Worm (Caenorhabditis elegans) whole organism, L3 larva: Measurements from ENCODE around the gene twk-4.

Experiments
- ZK546.5 ChIP-seq: sonication (generic microtip); optimal IDR thresholded peaks from 2 replicates; lab custom pipeline; 2017; ENCODE audit warnings: missing biosample characterization, missing genetic modification characterization
- ceh-28 ChIP-seq: fragments of 150-350 bp; optimal IDR thresholded peaks from 2 replicates; lab custom pipeline; 2014; ENCODE audit warnings: missing biosample characterization, missing genetic modification reagents, missing genetic modification characterization
- ceh-9 ChIP-seq: sonication (generic microtip); optimal IDR thresholded peaks from 2 replicates; lab custom pipeline; 2018; ENCODE audit warnings: missing biosample characterization, missing genetic modification characterization
- egl-27 ChIP-seq: sonication (generic microtip); optimal IDR thresholded peaks from 4 replicates; lab custom pipeline; 2017; ENCODE audit warnings: missing biosample characterization, missing genetic modification reagents, missing genetic modification characterization
- egl-5 ChIP-seq: fragments of 150-350 bp; optimal IDR thresholded peaks from 2 replicates; lab custom pipeline; 2017; ENCODE audit warnings: missing biosample characterization, missing genetic modification reagents, missing genetic modification characterization, inconsistent platforms
- elt-1 ChIP-seq: fragments of 150-350 bp; optimal IDR thresholded peaks from 2 replicates; lab custom pipeline; 2014; ENCODE audit warnings: missing biosample characterization, missing genetic modification characterization
- elt-2 ChIP-seq: sonication (generic microtip); optimal IDR thresholded peaks from 2 replicates; lab custom pipeline; 2016; ENCODE audit warnings: missing genetic modification reagents, mild to moderate bottlenecking, missing genetic modification characterization, missing compliant biosample characterization
- fos-1 ChIP-seq: fragments of 150-350 bp; optimal IDR thresholded peaks from 2 replicates; lab custom pipeline; 2014; ENCODE audit warnings: missing biosample characterization, missing genetic modification characterization
- lin-15B ChIP-seq: fragments of 150-350 bp; optimal IDR thresholded peaks from 2 replicates; lab custom pipeline; 2014; ENCODE audit warnings: missing biosample characterization, missing genetic modification characterization
- lin-39 ChIP-seq: fragments of 150-350 bp; optimal IDR thresholded peaks from 2 replicates; lab custom pipeline; 2018; ENCODE audit warnings: missing biosample characterization, missing genetic modification reagents, missing genetic modification characterization
- lsy-12 ChIP-seq: sonication (generic microtip); optimal IDR thresholded peaks from 2 replicates; lab custom pipeline; 2016; ENCODE audit warnings: mild to moderate bottlenecking, missing genetic modification characterization, missing compliant biosample characterization
- mdl-1 ChIP-seq: fragments of 150-350 bp; optimal IDR thresholded peaks from 2 replicates; lab custom pipeline; 2014; ENCODE audit warnings: missing biosample characterization, missing genetic modification characterization
- nfya-1 ChIP-seq: sonication (generic microtip); optimal IDR thresholded peaks from 2 replicates; lab custom pipeline; 2017; ENCODE audit warnings: missing genetic modification characterization, mild to moderate bottlenecking, missing compliant biosample characterization, antibody characterized with exemption, moderate library complexity; ENCODE audit not compliant: insufficient read depth
- nhr-11 ChIP-seq: fragments of 150-350 bp; optimal IDR thresholded peaks from 2 replicates; lab custom pipeline; 2014; ENCODE audit warnings: missing biosample characterization, missing genetic modification characterization
- nhr-12 ChIP-seq: fragments of 150-350 bp; optimal IDR thresholded peaks from 2 replicates; lab custom pipeline; 2014; ENCODE audit warnings: missing biosample characterization, missing genetic modification characterization
- nhr-25 ChIP-seq: sonication (generic microtip); optimal IDR thresholded peaks from 2 replicates; lab custom pipeline; 2017; ENCODE audit warnings: missing biosample characterization, missing genetic modification characterization
- nhr-28 ChIP-seq: fragments of 150-350 bp; optimal IDR thresholded peaks from 2 replicates; lab custom pipeline; 2014; ENCODE audit warnings: missing biosample characterization, missing genetic modification characterization
- nhr-43 ChIP-seq: sonication (generic microtip); optimal IDR thresholded peaks from 2 replicates; lab custom pipeline; 2016; ENCODE audit warnings: mild to moderate bottlenecking, missing genetic modification characterization, missing compliant biosample characterization; ENCODE audit not compliant: poor library complexity, severe bottlenecking
- nhr-67 ChIP-seq: fragments of 150-350 bp; optimal IDR thresholded peaks from 2 replicates; lab custom pipeline; 2014; ENCODE audit warnings: missing biosample characterization, missing genetic modification characterization
- nhr-76 ChIP-seq: fragments of 150-350 bp; sonication (generic microtip); optimal IDR thresholded peaks from 5 replicates; lab custom pipeline; 2014; ENCODE audit warnings: missing biosample characterization, missing genetic modification characterization
- nhr-77 ChIP-seq: fragments of 150-350 bp; optimal IDR thresholded peaks from 2 replicates; lab custom pipeline; 2014; ENCODE audit warnings: missing biosample characterization, missing genetic modification characterization
- pha-4 ChIP-seq: fragments of 150-350 bp; optimal IDR thresholded peaks from 2 replicates; lab custom pipeline; 2014; ENCODE audit warnings: missing biosample characterization, missing genetic modification reagents, missing genetic modification characterization
- pqm-1 ChIP-seq: fragments of 150-350 bp; optimal IDR thresholded peaks from 2 replicates; lab custom pipeline; 2017; ENCODE audit warnings: missing biosample characterization, missing genetic modification characterization, inconsistent platforms
- sea-2 ChIP-seq: fragments of 150-350 bp; sonication (generic microtip); optimal IDR thresholded peaks from 4 replicates; lab custom pipeline; 2014; ENCODE audit warnings: missing biosample characterization, missing genetic modification reagents, missing genetic modification characterization
- skn-1 ChIP-seq: fragments of 150-350 bp; optimal IDR thresholded peaks from 2 replicates; lab custom pipeline; 2014; ENCODE audit warnings: missing biosample characterization, missing genetic modification characterization
- snpc-4 ChIP-seq: fragments of 150-350 bp; optimal IDR thresholded peaks from 2 replicates; lab custom pipeline; 2014; ENCODE audit warnings: missing biosample characterization, missing genetic modification characterization
- tbx-2 ChIP-seq: sonication (generic microtip); optimal IDR thresholded peaks from 2 replicates; lab custom pipeline; 2016; ENCODE audit warnings: mild to moderate bottlenecking, missing genetic modification characterization, missing compliant biosample characterization
- unc-39 ChIP-seq: sonication (generic microtip); optimal IDR thresholded peaks from 4 replicates; lab custom pipeline; 2017; ENCODE audit warnings: missing biosample characterization, missing genetic modification characterization
- ztf-4 ChIP-seq: fragments of 150-350 bp; optimal IDR thresholded peaks from 2 replicates; lab custom pipeline; 2014; ENCODE audit warnings: missing biosample characterization, missing genetic modification characterization

Gene twk-4

DNA sequence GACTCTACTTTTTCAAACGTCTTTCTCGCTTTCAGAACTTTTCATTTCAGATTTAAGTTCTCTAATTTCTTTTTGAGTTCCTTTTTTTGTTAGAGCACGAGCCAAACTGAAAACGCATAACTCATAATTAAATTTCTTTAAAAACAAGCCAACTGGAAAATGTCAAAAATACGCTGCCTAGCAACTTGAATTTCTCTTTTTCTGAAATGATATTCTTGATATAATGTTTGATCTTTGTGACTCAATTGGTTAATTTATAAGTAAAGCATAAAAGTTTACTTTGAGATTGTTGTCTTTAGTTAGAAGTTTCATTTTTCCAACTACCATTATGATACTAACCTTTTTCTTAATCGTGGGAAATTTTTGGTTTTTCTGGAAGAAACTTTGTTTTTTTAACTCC is 53.0 kb downstream of the twk-4 start:
- TF ChIP-seq nhr-67 (tag; lab: Kevin White, UChicago): no peak
- no peak for TF ChIP-seq ZK546.5
- TF ChIP-seq unc-39 (tag; lab: Kevin White, UChicago): no peak
- TF ChIP-seq nhr-77 (tag; lab: Kevin White, UChicago): no peak
- TF ChIP-seq lin-39: no peak
- TF ChIP-seq, all 47 proteins: peak for 0

DNA sequence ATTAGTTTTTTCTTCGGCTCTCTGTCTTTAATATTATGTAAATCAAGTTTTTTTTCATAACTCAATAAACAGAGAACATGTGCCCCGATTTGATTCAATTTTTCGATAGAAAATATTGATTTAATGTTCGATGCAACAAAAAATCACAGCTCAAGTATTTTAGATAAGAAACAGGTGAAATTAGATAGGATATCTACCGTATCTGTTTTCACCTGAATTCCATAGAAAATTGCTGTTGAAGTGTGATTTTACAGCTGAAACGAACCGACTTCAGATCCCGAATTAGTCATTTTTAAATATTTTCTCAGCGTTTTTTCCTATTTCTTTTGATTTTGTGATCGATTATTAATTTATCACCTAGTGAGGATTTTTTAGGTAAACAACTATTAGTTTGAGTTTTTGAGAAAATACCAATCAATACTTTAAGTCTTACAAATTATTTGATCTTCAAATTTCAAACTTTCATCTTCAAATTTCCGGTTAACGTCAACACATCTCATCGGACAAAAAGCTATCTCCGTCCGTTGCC is 54.9 kb downstream of the twk-4 start, which contains the start of gene Y9C2UA.1:
Y9C2UA.1 (plus strand) TSS at position 479 of the 529 bp plus-strand sequence.
- TF ChIP-seq lin-39: no peak
- no peak for TF ChIP-seq pha-4 (tag; lab: Kevin White, UChicago)
- TF ChIP-seq ceh-28: no peak
- no peak for TF ChIP-seq sea-2 (GFP tag; lab: Kevin White, UChicago)
- TF ChIP-seq nhr-25 (tag; lab: Kevin White, UChicago): no peak
- TF ChIP-seq nhr-11 (tag; lab: Kevin White, UChicago): no peak
- no peak for TF ChIP-seq ztf-4 (tag; lab: Kevin White, UChicago)
- no peak for TF ChIP-seq nhr-77 (tag; lab: Kevin White, UChicago)
- TF ChIP-seq elt-1 (tag; lab: Kevin White, UChicago): no peak
- no peak for TF ChIP-seq egl-27 (tag; lab: Kevin White, UChicago)
- no peak for TF ChIP-seq nhr-67 (tag; lab: Kevin White, UChicago)
- TF ChIP-seq skn-1 (tag; lab: Kevin White, UChicago): no peak
- TF ChIP-seq snpc-4 (tag; lab: Kevin White, UChicago): no peak
- TF ChIP-seq ZK546.5: no peak

DNA sequence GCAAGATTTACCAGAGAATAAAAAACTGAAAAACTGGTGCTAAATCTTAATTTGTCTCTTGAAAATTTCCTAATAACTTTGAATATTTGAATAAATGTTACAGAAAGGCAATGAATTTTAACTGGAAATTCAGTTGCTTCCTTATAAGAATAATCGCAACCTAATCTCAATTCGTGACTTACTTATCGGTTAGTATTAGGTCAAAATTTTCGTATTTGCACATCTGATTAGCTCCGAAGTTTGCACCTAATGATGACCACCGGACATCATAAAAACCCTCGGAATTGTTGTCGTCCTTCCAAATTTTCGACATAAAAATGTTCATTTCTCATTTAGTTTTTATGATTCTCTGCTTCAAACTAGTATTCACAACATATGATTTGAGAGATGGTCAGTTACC is 56.3 kb downstream of the twk-4 start, which contains the start of gene C16D2.3:
C16D2.3 (plus strand) TSS at position 301 of the 400 bp plus-strand sequence.
- TF ChIP-seq nhr-76 (no peak), egl-5 (tag; lab: Kevin White, UChicago) (no peak), lin-15B (tag; lab: Kevin White, UChicago) (no peak), snpc-4 (tag; lab: Kevin White, UChicago) (no peak), ztf-4 (tag; lab: Kevin White, UChicago) (no peak), pqm-1 (tag; lab: Kevin White, UChicago) (no peak), nhr-11 (tag; lab: Kevin White, UChicago) (no peak), nhr-12 (no peak), nfya-1 (tag; lab: Kevin White, UChicago) (no peak), tbx-2 (tag; lab: Kevin White, UChicago) (no peak), nhr-67 (tag; lab: Kevin White, UChicago) (no peak), lsy-12 (tag; lab: Kevin White, UChicago) (no peak), lin-39 (no peak), fos-1 (tag; lab: Kevin White, UChicago) (no peak), elt-2 (tag; lab: Kevin White, UChicago) (no peak), sea-2 (GFP tag; lab: Kevin White, UChicago) (no peak), egl-27 (tag; lab: Kevin White, UChicago) (no peak), unc-39 (tag; lab: Kevin White, UChicago) (no peak)

DNA sequence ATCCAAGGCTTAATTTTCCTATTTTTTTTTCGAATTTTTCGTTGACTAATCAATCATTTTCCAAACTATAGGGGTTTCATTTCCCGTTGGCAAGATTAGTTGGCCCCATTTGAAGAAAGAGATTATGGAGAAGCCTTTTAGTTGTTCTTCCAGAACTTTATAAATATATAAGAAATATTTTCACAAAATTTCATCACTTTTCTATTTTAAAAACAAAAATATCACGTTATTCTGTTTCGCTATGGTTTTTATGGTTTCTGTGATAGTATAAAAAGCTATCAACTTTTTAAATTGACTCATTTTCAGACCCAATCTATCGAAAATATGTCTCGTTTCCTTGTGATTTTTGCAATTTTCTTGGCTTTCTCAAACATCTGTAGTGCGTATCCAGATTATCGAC is 58.2 kb downstream of the twk-4 start, which contains the start of gene nlp-78:
nlp-78 (plus strand) TSS at position 301 of the 400 bp plus-strand sequence.
- TF ChIP-seq lin-15B (tag; lab: Kevin White, UChicago) (no peak), lsy-12 (tag; lab: Kevin White, UChicago) (no peak)

DNA sequence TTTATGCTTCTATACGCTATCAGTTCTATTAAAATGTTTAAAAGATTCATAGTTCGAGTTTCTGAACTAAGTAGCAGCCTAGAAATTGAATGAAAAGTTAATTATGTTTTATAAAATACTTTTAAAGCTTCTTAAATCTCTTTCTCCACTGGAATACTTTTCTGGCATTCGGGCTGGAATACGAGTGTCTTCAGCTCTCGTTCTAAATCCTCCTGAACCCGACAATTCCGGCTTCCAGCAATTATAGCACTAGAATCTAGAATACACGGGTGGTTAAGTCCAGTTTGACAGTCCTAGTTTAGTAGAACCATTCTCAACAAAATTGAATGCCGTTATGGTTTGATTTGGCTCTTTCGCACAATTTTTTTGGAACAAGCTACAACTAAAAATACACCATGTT is 61.8 kb downstream of the twk-4 start:
- TF ChIP-seq lsy-12 (tag; lab: Kevin White, UChicago) (peak; percentile 62), nhr-43 (tag; lab: Kevin White, UChicago) (peak; percentile 12), snpc-4 (tag; lab: Kevin White, UChicago) (no peak), ceh-28 (peak; percentile 14)

DNA sequence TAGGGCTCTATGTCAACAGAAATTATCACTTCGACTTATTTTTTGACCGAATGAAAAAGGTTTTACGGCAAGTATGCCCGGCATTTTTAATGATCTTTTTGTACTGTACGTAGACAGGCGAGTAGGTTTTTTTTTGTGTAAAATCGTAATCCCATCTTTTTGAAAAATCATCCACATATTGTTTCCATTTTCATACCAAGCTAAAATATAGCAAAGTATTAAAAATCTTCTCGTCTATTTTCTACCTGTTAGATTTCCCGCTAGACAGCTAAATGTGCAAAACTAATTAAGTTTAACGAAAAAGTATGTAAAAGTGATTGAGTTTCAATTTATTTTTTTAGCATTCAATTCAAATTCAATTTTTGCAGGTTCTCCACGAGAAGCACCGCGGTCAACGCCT is 62.7 kb downstream of the twk-4 start, which contains the start of gene C16D2.1:
C16D2.1 (plus strand) TSS at position 301 of the 400 bp plus-strand sequence.
- TF ChIP-seq ceh-9 (tag; lab: Kevin White, UChicago) (no peak), nhr-28 (tag; lab: Kevin White, UChicago) (no peak), ztf-4 (tag; lab: Kevin White, UChicago) (no peak), mdl-1 (tag; lab: Kevin White, UChicago) (no peak), egl-27 (tag; lab: Kevin White, UChicago) (no peak), skn-1 (tag; lab: Kevin White, UChicago) (no peak), nhr-67 (tag; lab: Kevin White, UChicago) (no peak)
- TF ChIP-seq, all 47 proteins: peak for 0
